Fruit fly (Drosophila melanogaster) whole organism, embryonic: ENCODE measurements around the gene CG5196.

Experiments used
- BEAF-32 ChIP-seq: fragments of 200-800 bp; sonication (Bioruptor generic); optimal IDR thresholded peaks from 3 replicates; lab custom pipeline; 2017; ENCODE audit warnings: missing biosample characterization, missing genetic modification characterization, mild to moderate bottlenecking, moderate library complexity, missing genetic modification reagents
- Bdp1 ChIP-seq: fragments of 200-800 bp; sonication (Bioruptor generic); optimal IDR thresholded peaks from 3 replicates; lab custom pipeline; 2016; ENCODE audit warnings: missing biosample characterization, missing genetic modification characterization
- CG10431 ChIP-seq: fragments of 200-800 bp; sonication (Bioruptor generic); optimal IDR thresholded peaks from 3 replicates; lab custom pipeline; 2018; ENCODE audit warnings: missing biosample characterization, mild to moderate bottlenecking, missing genetic modification characterization
- CG12155 ChIP-seq: fragments of 200-800 bp; sonication (Bioruptor generic); optimal IDR thresholded peaks from 3 replicates; lab custom pipeline; 2016; ENCODE audit warnings: missing biosample characterization, missing genetic modification characterization
- CG12744 ChIP-seq: fragments of 200-800 bp; sonication (Bioruptor generic); optimal IDR thresholded peaks from 2 replicates; lab custom pipeline; 2016; ENCODE audit warnings: missing biosample characterization, missing genetic modification characterization
- CG13296 ChIP-seq: fragments of 200-800 bp; sonication (Bioruptor generic); optimal IDR thresholded peaks from 3 replicates; lab custom pipeline; 2018; ENCODE audit warnings: missing biosample characterization, mild to moderate bottlenecking, missing genetic modification characterization
- CG14710 ChIP-seq: fragments of 200-800 bp; sonication (Bioruptor generic); optimal IDR thresholded peaks from 3 replicates; lab custom pipeline; 2019; ENCODE audit warnings: missing biosample characterization, mild to moderate bottlenecking, missing genetic modification characterization, moderate library complexity
- CG17328 ChIP-seq: fragments of 200-800 bp; sonication (Bioruptor generic); IDR thresholded peaks from 2 replicates; pipeline ENCODE4 v1.3.6; 2022; ENCODE audit warnings: missing biosample characterization, missing genetic modification characterization
- CG17802 ChIP-seq: fragments of 200-800 bp; sonication (Bioruptor generic); optimal IDR thresholded peaks from 2 replicates; lab custom pipeline; 2018; ENCODE audit warnings: missing biosample characterization, mild to moderate bottlenecking, missing genetic modification characterization, moderate library complexity
- CG17829 ChIP-seq: fragments of 200-800 bp; optimal IDR thresholded peaks from 2 replicates; lab custom pipeline; 2019; ENCODE audit warnings: missing biosample characterization, mild to moderate bottlenecking, missing genetic modification characterization, moderate library complexity
- CG2875 ChIP-seq: fragments of 200-800 bp; sonication (Bioruptor generic); optimal IDR thresholded peaks from 2 replicates; lab custom pipeline; 2017; ENCODE audit warnings: missing biosample characterization, mild to moderate bottlenecking, missing genetic modification characterization, missing genetic modification reagents
- CG2889 ChIP-seq: fragments of 200-800 bp; sonication (Bioruptor generic); IDR thresholded peaks from 3 replicates; pipeline ENCODE4 v1.3.6; 2022; ENCODE audit warnings: missing biosample characterization, missing genetic modification characterization
- CG30020 ChIP-seq: fragments of 200-800 bp; optimal IDR thresholded peaks from 2 replicates; lab custom pipeline; 2019; ENCODE audit warnings: missing biosample characterization, mild to moderate bottlenecking, missing genetic modification characterization, moderate library complexity
- CG32532 ChIP-seq: fragments of 200-800 bp; sonication (Bioruptor generic); IDR thresholded peaks from 2 replicates; pipeline ENCODE4 v1.3.6; 2022; ENCODE audit warnings: missing biosample characterization, missing genetic modification characterization
- CG32767 ChIP-seq: fragments of 200-800 bp; sonication (Bioruptor generic); IDR thresholded peaks from 2 replicates; pipeline ENCODE4 v1.3.6; 2022; ENCODE audit warnings: missing biosample characterization, missing genetic modification characterization
- CG34376 ChIP-seq: fragments of 200-800 bp; sonication (Bioruptor generic); optimal IDR thresholded peaks from 2 replicates; lab custom pipeline; 2018; ENCODE audit warnings: missing biosample characterization, mild to moderate bottlenecking, missing genetic modification characterization
- CG42726 ChIP-seq: fragments of 200-800 bp; sonication (Bioruptor generic); IDR thresholded peaks from 2 replicates; pipeline ENCODE4 v1.3.6; 2022; ENCODE audit warnings: missing biosample characterization, missing genetic modification characterization; ENCODE audit not compliant: partially characterized antibody
- CG4282 ChIP-seq: fragments of 200-800 bp; sonication (Bioruptor generic); optimal IDR thresholded peaks from 2 replicates; lab custom pipeline; 2016; ENCODE audit warnings: missing biosample characterization, missing genetic modification characterization
- CG4617 ChIP-seq: fragments of 200-800 bp; sonication (Bioruptor generic); optimal IDR thresholded peaks from 3 replicates; lab custom pipeline; 2016; ENCODE audit warnings: missing biosample characterization, missing genetic modification characterization, borderline replicate concordance
- CG4854 ChIP-seq: fragments of 200-800 bp; sonication (Bioruptor generic); optimal IDR thresholded peaks from 2 replicates; lab custom pipeline; 2016; ENCODE audit warnings: missing biosample characterization, missing genetic modification characterization, inconsistent platforms
- CG8089 ChIP-seq: fragments of 200-800 bp; sonication (Bioruptor generic); optimal IDR thresholded peaks from 3 replicates; lab custom pipeline; 2016; ENCODE audit warnings: missing biosample characterization, missing genetic modification characterization
- CG9437 ChIP-seq: fragments of 200-800 bp; sonication (Bioruptor generic); optimal IDR thresholded peaks from 2 replicates; lab custom pipeline; 2018; ENCODE audit warnings: missing biosample characterization, mild to moderate bottlenecking, missing genetic modification characterization
- Camta ChIP-seq: fragments of 200-800 bp; sonication (Bioruptor generic); optimal IDR thresholded peaks from 2 replicates; lab custom pipeline; 2016; ENCODE audit warnings: missing biosample characterization, missing genetic modification characterization
- Eip74EF ChIP-seq, 2 experiments: fragments of 200-800 bp in 1 of 2; fragments of >200 bp in 1 of 2; sonication (Bioruptor generic) in 1 of 2; optimal IDR thresholded peaks; 2 replicates each; lab custom pipeline; 2017 to 2019; ENCODE audit warnings: missing biosample characterization in 2 of 2, missing genetic modification characterization in 2 of 2, mild to moderate bottlenecking in 1 of 2, moderate library complexity in 1 of 2
- HLH54F ChIP-seq: fragments of 200-800 bp; sonication (Bioruptor generic); optimal IDR thresholded peaks from 3 replicates; lab custom pipeline; 2016; ENCODE audit warnings: missing biosample characterization, missing genetic modification characterization
- HmgZ ChIP-seq: fragments of 200-800 bp; sonication (Bioruptor generic); optimal IDR thresholded peaks from 2 replicates; lab custom pipeline; 2018; ENCODE audit warnings: missing biosample characterization, mild to moderate bottlenecking, missing genetic modification characterization
- Hr39 ChIP-seq: fragments of >200 bp; optimal IDR thresholded peaks from 2 replicates; lab custom pipeline; 2017
- Nf-YB ChIP-seq: fragments of 200-800 bp; sonication (Bioruptor generic); optimal IDR thresholded peaks from 3 replicates; lab custom pipeline; 2019; ENCODE audit warnings: missing biosample characterization, mild to moderate bottlenecking, missing genetic modification characterization, moderate library complexity
- NfI ChIP-seq: fragments of 200-800 bp; sonication (Bioruptor generic); optimal IDR thresholded peaks from 3 replicates; lab custom pipeline; 2018; ENCODE audit warnings: missing biosample characterization, mild to moderate bottlenecking, missing genetic modification characterization, moderate library complexity
- Ravus ChIP-seq: fragments of 200-800 bp; sonication (Bioruptor generic); IDR thresholded peaks from 2 replicates; pipeline ENCODE4 v1.3.6; 2022; ENCODE audit warnings: missing biosample characterization, missing genetic modification characterization
- TFAM ChIP-seq: fragments of 200-800 bp; sonication (Bioruptor generic); optimal IDR thresholded peaks from 2 replicates; lab custom pipeline; 2017; ENCODE audit warnings: missing biosample characterization, missing genetic modification characterization, inconsistent platforms
- Xbp1 ChIP-seq: fragments of 200-800 bp; sonication (Bioruptor generic); optimal IDR thresholded peaks from 3 replicates; lab custom pipeline; 2016; ENCODE audit warnings: missing biosample characterization, mild to moderate bottlenecking, missing genetic modification characterization
- YL-1 ChIP-seq: fragments of 200-800 bp; sonication (Bioruptor generic); optimal IDR thresholded peaks from 3 replicates; lab custom pipeline; 2017; ENCODE audit warnings: missing biosample characterization, mild to moderate bottlenecking, missing genetic modification characterization
- bcd ChIP-seq: fragments of 200-800 bp; sonication (Bioruptor generic); optimal IDR thresholded peaks from 2 replicates; lab custom pipeline; 2017; ENCODE audit warnings: missing biosample characterization, mild to moderate bottlenecking, missing genetic modification characterization
- en ChIP-seq: fragments of 200-800 bp; sonication (Bioruptor generic); optimal IDR thresholded peaks from 2 replicates; lab custom pipeline; 2016; ENCODE audit warnings: missing biosample characterization, missing genetic modification characterization
- fu2 ChIP-seq: fragments of 200-800 bp; sonication (Bioruptor generic); optimal IDR thresholded peaks from 2 replicates; lab custom pipeline; 2016; ENCODE audit warnings: missing biosample characterization, missing genetic modification characterization
- gem ChIP-seq: fragments of 200-800 bp; sonication (Bioruptor generic); optimal IDR thresholded peaks from 2 replicates; lab custom pipeline; 2019; ENCODE audit warnings: missing biosample characterization, mild to moderate bottlenecking, missing genetic modification characterization, moderate library complexity
- gro ChIP-seq: fragments of 200-800 bp; sonication (Bioruptor generic); optimal IDR thresholded peaks from 2 replicates; lab custom pipeline; 2016; ENCODE audit warnings: missing biosample characterization, missing genetic modification characterization
- ham ChIP-seq: fragments of 200-800 bp; sonication (Bioruptor generic); IDR thresholded peaks from 2 replicates; pipeline ENCODE4 v1.3.6; 2022; ENCODE audit warnings: missing biosample characterization, missing genetic modification characterization
- hbn ChIP-seq: fragments of 200-800 bp; sonication (Bioruptor generic); IDR thresholded peaks from 2 replicates; pipeline ENCODE4 v1.3.6; 2022; ENCODE audit warnings: missing biosample characterization, missing genetic modification characterization; ENCODE audit not compliant: partially characterized antibody
- luna ChIP-seq: fragments of 200-800 bp; sonication (Bioruptor generic); optimal IDR thresholded peaks from 2 replicates; lab custom pipeline; 2016; ENCODE audit warnings: missing biosample characterization, missing genetic modification characterization
- nerfin-2 ChIP-seq: fragments of 200-800 bp; sonication (Bioruptor generic); IDR thresholded peaks from 2 replicates; pipeline ENCODE4 v1.3.6; 2022; ENCODE audit warnings: missing biosample characterization, missing genetic modification characterization; ENCODE audit not compliant: partially characterized antibody
- pho ChIP-seq: fragments of 200-800 bp; sonication (Bioruptor generic); optimal IDR thresholded peaks from 2 replicates; lab custom pipeline; 2016; ENCODE audit warnings: missing biosample characterization, missing genetic modification characterization
- ranshi ChIP-seq: fragments of 200-800 bp; sonication (Bioruptor generic); IDR thresholded peaks from 2 replicates; pipeline ENCODE4 v1.3.6; 2022; ENCODE audit warnings: missing biosample characterization, missing genetic modification characterization
- row ChIP-seq: fragments of 200-800 bp; sonication (Bioruptor generic); IDR thresholded peaks from 3 replicates; pipeline ENCODE4 v1.3.6; 2022; ENCODE audit warnings: missing biosample characterization, missing genetic modification characterization
- salm ChIP-seq: fragments of 200-800 bp; sonication (Bioruptor generic); optimal IDR thresholded peaks from 2 replicates; lab custom pipeline; 2018; ENCODE audit warnings: missing biosample characterization, mild to moderate bottlenecking, missing genetic modification characterization
- sim ChIP-seq: fragments of 200-800 bp; sonication (Bioruptor generic); IDR thresholded peaks from 2 replicates; pipeline ENCODE4 v1.3.6; 2022; ENCODE audit warnings: missing biosample characterization, missing genetic modification characterization
- stwl ChIP-seq: fragments of 200-800 bp; sonication (Bioruptor generic); optimal IDR thresholded peaks from 3 replicates; lab custom pipeline; 2018; ENCODE audit warnings: missing biosample characterization, mild to moderate bottlenecking, missing genetic modification characterization, moderate library complexity
- tna ChIP-seq: fragments of 200-800 bp; sonication (Bioruptor generic); IDR thresholded peaks from 2 replicates; pipeline ENCODE4 v1.3.6; 2022; ENCODE audit warnings: missing biosample characterization, missing genetic modification characterization; ENCODE audit not compliant: partially characterized antibody
- tx ChIP-seq: fragments of 200-800 bp; sonication (Bioruptor generic); optimal IDR thresholded peaks from 2 replicates; lab custom pipeline; 2016; ENCODE audit warnings: missing biosample characterization, missing genetic modification characterization

Gene CG5196

DNA sequence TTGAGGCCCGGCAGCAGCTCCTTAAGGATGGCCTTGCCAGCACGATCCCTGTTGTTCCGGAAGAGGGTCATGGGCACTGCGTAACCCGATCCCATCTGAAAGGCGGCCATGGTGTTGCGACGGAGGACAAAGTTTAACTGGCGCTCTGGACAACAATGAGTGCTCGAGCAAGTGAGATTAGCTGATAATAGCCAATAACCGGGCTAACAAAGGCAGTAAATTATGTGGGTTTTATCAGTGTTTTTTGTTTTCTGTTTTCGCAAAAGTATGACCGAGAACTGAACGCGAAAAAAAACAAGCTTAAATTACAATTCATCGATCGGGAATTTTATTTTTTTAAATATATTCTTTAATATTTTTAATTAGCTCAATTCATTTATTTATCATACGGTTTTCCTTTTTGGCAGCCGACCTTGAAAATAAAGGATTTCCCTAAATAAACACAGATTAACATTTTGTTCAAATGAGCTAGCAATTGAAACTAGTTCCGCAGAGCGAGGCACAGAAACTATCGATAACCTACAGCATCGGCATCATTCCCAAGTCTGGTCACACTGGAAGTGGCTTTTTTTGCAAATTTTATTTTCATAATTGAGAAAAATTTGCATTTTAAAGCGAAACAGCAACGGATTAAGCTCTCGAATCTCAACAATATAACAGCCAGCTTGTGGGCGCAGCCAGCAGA is 5.3 kb downstream of the CG5196 start, which contains the start of the genes Dip-C and pps (continued):
- no peak for TF ChIP-seq CG2875 (GFP tag; lab: Kevin White, UChicago)
- no peak for TF ChIP-seq pho (GFP tag; lab: Kevin White, UChicago)
- no peak for TF ChIP-seq CG32767 (GFP tag; lab: Robert Waterston, UW)
- peak; percentile 73 for TF ChIP-seq row (GFP tag; lab: Robert Waterston, UW)
- no peak for TF ChIP-seq salm
- TF ChIP-seq Camta = no peak
- TF ChIP-seq nerfin-2 = no peak
- no peak for TF ChIP-seq CG10431 (GFP tag; lab: Kevin White, UChicago)
- no peak for TF ChIP-seq CG13296 (GFP tag; lab: Kevin White, UChicago)
- TF ChIP-seq CG4854 = no peak
- peak; percentile 52; the same call in 1 of the 2 replicates for TF ChIP-seq CG42726
- no peak for TF ChIP-seq gro
- no peak for TF ChIP-seq Hr39 (lab: Kevin White, UChicago)
- peak; percentile 27 for TF ChIP-seq CG30020
- peak; percentile 56 for TF ChIP-seq CG17829 (tag; lab: Kevin White, UChicago)
- TF ChIP-seq Xbp1 (GFP tag; lab: Kevin White, UChicago) = peak; percentile 3
- TF ChIP-seq ham (GFP tag; lab: Robert Waterston, UW) = no peak
- no peak for TF ChIP-seq Eip74EF (GFP tag; optimal IDR thresholded peaks at IDR 0.05; lab: Kevin White, UChicago)
- TF ChIP-seq sim (GFP tag; lab: Robert Waterston, UW) = no peak
- TF ChIP-seq ranshi (GFP tag; lab: Robert Waterston, UW) = no peak
- TF ChIP-seq CG2889 (GFP tag; lab: Robert Waterston, UW) = no peak
- TF ChIP-seq Nf-YB = no peak
- TF ChIP-seq luna (GFP tag; lab: Kevin White, UChicago) = no peak
- no peak for TF ChIP-seq gem (tag; lab: Kevin White, UChicago)
- TF ChIP-seq tna = no peak
- TF ChIP-seq CG8089 (GFP tag; lab: Kevin White, UChicago) = no peak
- TF ChIP-seq CG4617 (GFP tag; lab: Kevin White, UChicago) = peak; percentile 85
- no peak for TF ChIP-seq CG17802 (tag; lab: Kevin White, UChicago)
- TF ChIP-seq HmgZ (tag; lab: Kevin White, UChicago) = peak; percentile 12
- TF ChIP-seq tx (GFP tag; lab: Kevin White, UChicago) = no peak
- no peak for TF ChIP-seq fu2 (GFP tag; lab: Kevin White, UChicago)
- TF ChIP-seq BEAF-32 (GFP tag; lab: Kevin White, UChicago) = peak; percentile 82
- no peak for TF ChIP-seq Ravus (GFP tag; lab: Robert Waterston, UW)
- no peak for TF ChIP-seq CG9437 (GFP tag; lab: Kevin White, UChicago)
- TF ChIP-seq CG12155 = no peak
- peak; percentile 84 for TF ChIP-seq YL-1
- no peak for TF ChIP-seq HLH54F
- no peak for TF ChIP-seq en (GFP tag; lab: Kevin White, UChicago)
- no peak for TF ChIP-seq CG17328 (GFP tag; lab: Robert Waterston, UW)
- no peak for TF ChIP-seq CG12744
- TF ChIP-seq stwl (tag; lab: Kevin White, UChicago) = peak; percentile 91
- no peak for TF ChIP-seq NfI
- peak; percentile 73 for TF ChIP-seq hbn (GFP tag; lab: Robert Waterston, UW)
- TF ChIP-seq bcd (GFP tag; lab: Kevin White, UChicago) = no peak
- TF ChIP-seq CG32532 = no peak
- TF ChIP-seq TFAM (GFP tag; lab: Kevin White, UChicago) = no peak
- TF ChIP-seq Bdp1 = no peak
- TF ChIP-seq CG4282 (GFP tag; lab: Kevin White, UChicago) = no peak
- peak; percentile 58 for TF ChIP-seq CG14710 (tag; lab: Kevin White, UChicago)
- TF ChIP-seq CG34376 (GFP tag; lab: Kevin White, UChicago) = peak; percentile 44
